Fruit fly (Drosophila melanogaster) whole organism, embryonic: ENCODE measurements around the gene CG33941.

Experiments
- Atf6 ChIP-seq: fragments of 200-800 bp; sonication (Bioruptor generic); IDR thresholded peaks from 2 replicates; pipeline ENCODE4 v1.3.6; 2022; ENCODE audit warnings: missing biosample characterization, missing genetic modification characterization
- BEAF-32 ChIP-seq: fragments of 200-800 bp; sonication (Bioruptor generic); optimal IDR thresholded peaks from 3 replicates; lab custom pipeline; 2017; ENCODE audit warnings: missing biosample characterization, missing genetic modification characterization, mild to moderate bottlenecking, moderate library complexity, missing genetic modification reagents
- CG10366 ChIP-seq: fragments of 200-800 bp; sonication (Bioruptor generic); IDR thresholded peaks from 2 replicates; pipeline ENCODE4 v1.3.6; 2022; ENCODE audit warnings: missing biosample characterization, missing genetic modification characterization
- CG11560 ChIP-seq: fragments of 200-800 bp; sonication (Bioruptor generic); IDR thresholded peaks from 3 replicates; pipeline ENCODE4 v1.3.6; 2022; ENCODE audit warnings: missing biosample characterization, missing genetic modification characterization
- CG13123 ChIP-seq: fragments of 200-800 bp; sonication (Bioruptor generic); optimal IDR thresholded peaks from 2 replicates; lab custom pipeline; 2016; ENCODE audit warnings: missing biosample characterization, missing genetic modification characterization
- CG13624 ChIP-seq: fragments of 200-800 bp; sonication (Bioruptor generic); optimal IDR thresholded peaks from 2 replicates; lab custom pipeline; 2016; ENCODE audit warnings: missing biosample characterization, missing genetic modification characterization
- CG14667 ChIP-seq: fragments of 200-800 bp; sonication (Bioruptor generic); IDR thresholded peaks from 2 replicates; pipeline ENCODE4 v1.3.6; 2022; ENCODE audit warnings: missing biosample characterization, missing genetic modification characterization
- CG15479 ChIP-seq: fragments of 200-800 bp; sonication (Bioruptor generic); optimal IDR thresholded peaks from 3 replicates; lab custom pipeline; 2019; ENCODE audit warnings: missing biosample characterization, mild to moderate bottlenecking, missing genetic modification characterization, moderate library complexity
- CG15514 ChIP-seq: fragments of 200-800 bp; sonication (Bioruptor generic); optimal IDR thresholded peaks from 3 replicates; lab custom pipeline; 2017; ENCODE audit warnings: missing biosample characterization, missing genetic modification characterization, mild to moderate bottlenecking, moderate library complexity, missing genetic modification reagents
- CG15696 ChIP-seq: fragments of 200-800 bp; sonication (Bioruptor generic); optimal IDR thresholded peaks from 2 replicates; lab custom pipeline; 2019; ENCODE audit warnings: missing biosample characterization, mild to moderate bottlenecking, missing genetic modification characterization, moderate library complexity
- CG17612 ChIP-seq: fragments of 200-800 bp; sonication (Bioruptor generic); IDR thresholded peaks from 2 replicates; pipeline ENCODE4 v1.3.6; 2022; ENCODE audit warnings: missing biosample characterization, missing genetic modification characterization
- CG18262 ChIP-seq: fragments of 200-800 bp; optimal IDR thresholded peaks from 3 replicates; lab custom pipeline; 2019; ENCODE audit warnings: missing biosample characterization, mild to moderate bottlenecking, missing genetic modification characterization, moderate library complexity
- CG30431 ChIP-seq: fragments of 200-800 bp; sonication (Bioruptor generic); optimal IDR thresholded peaks from 2 replicates; lab custom pipeline; 2017; ENCODE audit warnings: missing biosample characterization, missing genetic modification characterization
- CG34376 ChIP-seq: fragments of 200-800 bp; sonication (Bioruptor generic); optimal IDR thresholded peaks from 2 replicates; lab custom pipeline; 2018; ENCODE audit warnings: missing biosample characterization, mild to moderate bottlenecking, missing genetic modification characterization
- CG3847 ChIP-seq: fragments of 200-800 bp; sonication (Bioruptor generic); IDR thresholded peaks from 2 replicates; pipeline ENCODE4 v1.3.6; 2022; ENCODE audit warnings: missing biosample characterization, missing genetic modification characterization
- CG42726 ChIP-seq: fragments of 200-800 bp; sonication (Bioruptor generic); IDR thresholded peaks from 2 replicates; pipeline ENCODE4 v1.3.6; 2022; ENCODE audit warnings: missing biosample characterization, missing genetic modification characterization; ENCODE audit not compliant: partially characterized antibody
- CG5180 ChIP-seq: fragments of 200-800 bp; sonication (Bioruptor generic); optimal IDR thresholded peaks from 3 replicates; lab custom pipeline; 2017; ENCODE audit warnings: missing biosample characterization, missing genetic modification characterization, mild to moderate bottlenecking, moderate library complexity, missing genetic modification reagents
- CG6813 ChIP-seq: fragments of 200-800 bp; sonication (Bioruptor generic); optimal IDR thresholded peaks from 2 replicates; lab custom pipeline; 2017; ENCODE audit warnings: missing biosample characterization, missing genetic modification characterization, mild to moderate bottlenecking, moderate library complexity, missing genetic modification reagents
- CrebB ChIP-seq: fragments of 200-800 bp; sonication (Bioruptor generic); optimal IDR thresholded peaks from 3 replicates; lab custom pipeline; 2018; ENCODE audit warnings: missing biosample characterization, mild to moderate bottlenecking, missing genetic modification characterization
- D19A ChIP-seq: fragments of 200-800 bp; optimal IDR thresholded peaks from 3 replicates; lab custom pipeline; 2019; ENCODE audit warnings: missing biosample characterization, mild to moderate bottlenecking, missing genetic modification characterization, moderate library complexity
- D19B ChIP-seq: fragments of 200-800 bp; sonication (Bioruptor generic); optimal IDR thresholded peaks from 2 replicates; lab custom pipeline; 2017; ENCODE audit warnings: missing biosample characterization, mild to moderate bottlenecking, missing genetic modification characterization
- Ets97D ChIP-seq: fragments of 200-800 bp; sonication (Bioruptor generic); optimal IDR thresholded peaks from 3 replicates; lab custom pipeline; 2016; ENCODE audit warnings: missing biosample characterization, missing genetic modification characterization
- HmgZ ChIP-seq: fragments of 200-800 bp; sonication (Bioruptor generic); optimal IDR thresholded peaks from 2 replicates; lab custom pipeline; 2018; ENCODE audit warnings: missing biosample characterization, mild to moderate bottlenecking, missing genetic modification characterization
- Hr3 ChIP-seq: fragments of 200-800 bp; sonication (Bioruptor generic); optimal IDR thresholded peaks from 3 replicates; lab custom pipeline; 2016; ENCODE audit warnings: missing biosample characterization, missing genetic modification characterization
- Lim3 ChIP-seq: fragments of 200-800 bp; sonication (Bioruptor generic); IDR thresholded peaks from 2 replicates; pipeline ENCODE4 v1.3.6; 2022; ENCODE audit warnings: missing biosample characterization, missing genetic modification characterization
- NC2β ChIP-seq: fragments of 200-800 bp; sonication (Bioruptor generic); optimal IDR thresholded peaks from 2 replicates; lab custom pipeline; 2016; ENCODE audit warnings: missing biosample characterization, missing genetic modification characterization
- Neu2 ChIP-seq: fragments of 200-800 bp; sonication (Bioruptor generic); optimal IDR thresholded peaks from 3 replicates; lab custom pipeline; 2016; ENCODE audit warnings: missing biosample characterization, missing genetic modification characterization, borderline replicate concordance
- Ptx1 ChIP-seq: fragments of 200-800 bp; sonication (Bioruptor generic); IDR thresholded peaks from 2 replicates; pipeline ENCODE4 v1.3.6; 2022; ENCODE audit warnings: missing biosample characterization, missing genetic modification characterization
- Six4 ChIP-seq: fragments of 200-800 bp; sonication (Bioruptor generic); optimal IDR thresholded peaks from 2 replicates; lab custom pipeline; 2016; ENCODE audit warnings: missing biosample characterization, missing genetic modification characterization
- Xbp1 ChIP-seq: fragments of 200-800 bp; sonication (Bioruptor generic); optimal IDR thresholded peaks from 3 replicates; lab custom pipeline; 2016; ENCODE audit warnings: missing biosample characterization, mild to moderate bottlenecking, missing genetic modification characterization
- aop ChIP-seq: fragments of 200-800 bp; sonication (Bioruptor generic); IDR thresholded peaks from 2 replicates; pipeline ENCODE4 v1.3.6; 2022; ENCODE audit warnings: missing biosample characterization, missing genetic modification characterization
- bbx ChIP-seq: fragments of 200-800 bp; sonication (Bioruptor generic); IDR thresholded peaks from 2 replicates; pipeline ENCODE4 v1.3.6; 2022; ENCODE audit warnings: missing biosample characterization, missing genetic modification characterization; ENCODE audit not compliant: partially characterized antibody
- bowl ChIP-seq: fragments of 200-800 bp; sonication (Bioruptor generic); IDR thresholded peaks from 2 replicates; pipeline ENCODE4 v1.3.6; 2022; ENCODE audit warnings: missing biosample characterization, missing genetic modification characterization
- cg ChIP-seq: fragments of 200-800 bp; sonication (Bioruptor generic); optimal IDR thresholded peaks from 3 replicates; lab custom pipeline; 2019; ENCODE audit warnings: missing biosample characterization, mild to moderate bottlenecking, missing genetic modification characterization, moderate library complexity
- cwo ChIP-seq: fragments of 200-800 bp; sonication (Bioruptor generic); optimal IDR thresholded peaks from 3 replicates; lab custom pipeline; 2017; ENCODE audit warnings: missing biosample characterization, missing genetic modification characterization, mild to moderate bottlenecking, moderate library complexity, missing genetic modification reagents
- emc ChIP-seq: fragments of 200-800 bp; sonication (Bioruptor generic); optimal IDR thresholded peaks from 2 replicates; lab custom pipeline; 2016; ENCODE audit warnings: missing biosample characterization, missing genetic modification characterization
- ewg ChIP-seq: fragments of 200-800 bp; sonication (Bioruptor generic); optimal IDR thresholded peaks from 3 replicates; lab custom pipeline; 2017; ENCODE audit warnings: mild to moderate bottlenecking, missing biosample characterization, missing genetic modification reagents, missing genetic modification characterization
- ham ChIP-seq: fragments of 200-800 bp; sonication (Bioruptor generic); IDR thresholded peaks from 2 replicates; pipeline ENCODE4 v1.3.6; 2022; ENCODE audit warnings: missing biosample characterization, missing genetic modification characterization
- inv ChIP-seq: fragments of 200-800 bp; sonication (Bioruptor generic); IDR thresholded peaks from 2 replicates; pipeline ENCODE4 v1.3.6; 2022; ENCODE audit warnings: missing biosample characterization, missing genetic modification characterization; ENCODE audit not compliant: partially characterized antibody
- jigr1 ChIP-seq: fragments of 200-800 bp; sonication (Bioruptor generic); IDR thresholded peaks from 3 replicates; pipeline ENCODE4 v1.3.6; 2022; ENCODE audit warnings: missing biosample characterization, missing genetic modification characterization
- jumu ChIP-seq: fragments of 200-800 bp; sonication (Bioruptor generic); optimal IDR thresholded peaks from 3 replicates; lab custom pipeline; 2016; ENCODE audit warnings: missing biosample characterization, missing genetic modification characterization
- otp ChIP-seq: fragments of 200-800 bp; sonication (Bioruptor generic); IDR thresholded peaks from 3 replicates; pipeline ENCODE4, ENCODE4 v1.3.6; 2022; ENCODE audit warnings: missing biosample characterization, missing genetic modification characterization
- pita ChIP-seq: fragments of 200-800 bp; sonication (Bioruptor generic); optimal IDR thresholded peaks from 2 replicates; lab custom pipeline; 2017; ENCODE audit warnings: missing biosample characterization, mild to moderate bottlenecking, missing genetic modification characterization
- psq ChIP-seq: fragments of 200-800 bp; sonication (Bioruptor generic); optimal IDR thresholded peaks from 2 replicates; lab custom pipeline; 2017; ENCODE audit warnings: missing biosample characterization, missing genetic modification characterization
- sd ChIP-seq: fragments of 200-800 bp; sonication (Bioruptor generic); optimal IDR thresholded peaks from 3 replicates; lab custom pipeline; 2018; ENCODE audit warnings: missing biosample characterization, mild to moderate bottlenecking, missing genetic modification characterization, moderate library complexity
- seq ChIP-seq: fragments of 200-800 bp; sonication (Bioruptor generic); IDR thresholded peaks from 2 replicates; pipeline ENCODE4 v1.3.6; 2022; ENCODE audit warnings: missing biosample characterization, missing genetic modification characterization
- sob ChIP-seq: fragments of 200-800 bp; sonication (Bioruptor generic); IDR thresholded peaks from 2 replicates; pipeline ENCODE4 v1.3.6; 2022; ENCODE audit warnings: missing biosample characterization, missing genetic modification characterization
- stwl ChIP-seq: fragments of 200-800 bp; sonication (Bioruptor generic); optimal IDR thresholded peaks from 3 replicates; lab custom pipeline; 2018; ENCODE audit warnings: missing biosample characterization, mild to moderate bottlenecking, missing genetic modification characterization, moderate library complexity
- sug ChIP-seq: fragments of 200-800 bp; optimal IDR thresholded peaks from 2 replicates; lab custom pipeline; 2019; ENCODE audit warnings: missing biosample characterization, mild to moderate bottlenecking, missing genetic modification characterization, moderate library complexity
- unpg ChIP-seq: fragments of 200-800 bp; sonication (Bioruptor generic); optimal IDR thresholded peaks from 3 replicates; lab custom pipeline; 2018; ENCODE audit warnings: missing biosample characterization, mild to moderate bottlenecking, missing genetic modification characterization, moderate library complexity
- z ChIP-seq: fragments of 200-800 bp; sonication (Bioruptor generic); IDR thresholded peaks from 3 replicates; pipeline ENCODE4 v1.3.6; 2022; ENCODE audit warnings: missing biosample characterization, missing genetic modification characterization

CG33941 gene

dm6 chr4:497724-498123 lies 30.4 kb downstream of the CG33941 start (continued):
- TF ChIP-seq BEAF-32 (GFP tag; lab: Kevin White, UChicago), result peak; percentile 5
- TF ChIP-seq Ets97D (GFP tag; lab: Kevin White, UChicago), result peak; percentile 64
- peak; percentile 80 for TF ChIP-seq psq (GFP tag; lab: Kevin White, UChicago)
- peak; percentile 90 for TF ChIP-seq CG5180 (GFP tag; lab: Kevin White, UChicago)
- TF ChIP-seq pita (GFP tag; lab: Kevin White, UChicago), result no peak
- peak; percentile 31 for TF ChIP-seq emc (GFP tag; lab: Kevin White, UChicago)
- peak; percentile 81 for TF ChIP-seq stwl
- TF ChIP-seq CG15696, result peak; percentile 99
- peak; percentile 92 for TF ChIP-seq unpg (GFP tag; lab: Kevin White, UChicago)
- TF ChIP-seq bowl (GFP tag; lab: Robert Waterston, UW), result peak; percentile 76; the same call in 1 of the 2 replicates
- no peak for TF ChIP-seq ham (GFP tag; lab: Robert Waterston, UW)
- peak; percentile 72 for TF ChIP-seq CG13624
- peak; percentile 58 for TF ChIP-seq Hr3 (GFP tag; lab: Kevin White, UChicago)
- TF ChIP-seq CG11560, result no peak
- TF ChIP-seq z (GFP tag; lab: Robert Waterston, UW), result peak; percentile 81
- TF ChIP-seq D19B (GFP tag; lab: Kevin White, UChicago), result peak; percentile 52
- peak; percentile 91 for TF ChIP-seq CG18262 (tag; lab: Kevin White, UChicago)
- no peak for TF ChIP-seq CG14667 (GFP tag; lab: Robert Waterston, UW)
- peak; percentile 83 for TF ChIP-seq sd (tag; lab: Kevin White, UChicago)
- no peak for TF ChIP-seq Lim3 (GFP tag; lab: Robert Waterston, UW)
- peak; percentile 78 for TF ChIP-seq CG34376
- peak; percentile 93 for TF ChIP-seq CG13123 (GFP tag; lab: Kevin White, UChicago)
- peak; percentile 62 for TF ChIP-seq Xbp1 (GFP tag; lab: Kevin White, UChicago)
- TF ChIP-seq sob, result no peak; the same call in 1 of the 2 replicates
- peak; percentile 77 for TF ChIP-seq Neu2
- TF ChIP-seq CG3847 (GFP tag; lab: Robert Waterston, UW), result no peak
- peak; percentile 95 for TF ChIP-seq NC2β (GFP tag; lab: Kevin White, UChicago)
- no peak for TF ChIP-seq Ptx1 (GFP tag; lab: Robert Waterston, UW)
- no peak for TF ChIP-seq CG17612 (GFP tag; lab: Robert Waterston, UW)
- TF ChIP-seq seq (GFP tag; lab: Robert Waterston, UW), result peak; percentile 93
- peak; percentile 91 for TF ChIP-seq Atf6 (GFP tag; lab: Robert Waterston, UW)
- TF ChIP-seq D19A (tag; lab: Kevin White, UChicago), result peak; percentile 85
- TF ChIP-seq CG15514, result peak; percentile 89
- TF ChIP-seq CG42726 (GFP tag; lab: Robert Waterston, UW), result no peak
- TF ChIP-seq sug, result peak; percentile 70
- peak; percentile 58; the same call in 1 of the 2 replicates for TF ChIP-seq CG10366
- peak; percentile 73 for TF ChIP-seq cwo (GFP tag; lab: Kevin White, UChicago)
- TF ChIP-seq otp, result no peak; the same call in 1 of the 3 replicates
- no peak for TF ChIP-seq inv (GFP tag; lab: Robert Waterston, UW)
- TF ChIP-seq HmgZ (tag; lab: Kevin White, UChicago), result peak; percentile 93
- no peak for TF ChIP-seq jigr1 (GFP tag; lab: Robert Waterston, UW)
- peak; percentile 99 for TF ChIP-seq CG6813
- peak; percentile 88 for TF ChIP-seq CG15479
- no peak for TF ChIP-seq cg (GFP tag; lab: Kevin White, UChicago)
- TF ChIP-seq jumu (GFP tag; lab: Kevin White, UChicago), result peak; percentile 79
- TF ChIP-seq bbx (GFP tag; lab: Robert Waterston, UW), result no peak
- TF ChIP-seq Six4 (GFP tag; lab: Kevin White, UChicago), result peak; percentile 87
- TF ChIP-seq CG30431 (GFP tag; lab: Kevin White, UChicago), result peak; percentile 62
- peak; percentile 78 for TF ChIP-seq ewg
- TF ChIP-seq CrebB (tag; lab: Kevin White, UChicago), result peak; percentile 97
- no peak for TF ChIP-seq aop (GFP tag; lab: Robert Waterston, UW)
